Fruit fly (Drosophila melanogaster) whole organism, embryonic: ENCODE measurements around the gene CG17118.

Experiments used
- Awh ChIP-seq: fragments of 200-800 bp; sonication (Bioruptor generic); IDR thresholded peaks from 2 replicates; pipeline ENCODE4, ENCODE4 v1.3.6; 2022; ENCODE audit warnings: missing biosample characterization, missing genetic modification characterization
- Blimp-1 ChIP-seq: fragments of 200-800 bp; sonication (Bioruptor generic); optimal IDR thresholded peaks from 3 replicates; lab custom pipeline; 2018; ENCODE audit warnings: missing biosample characterization, missing genetic modification characterization, mild to moderate bottlenecking, moderate library complexity, missing genetic modification reagents
- CG10959 ChIP-seq: fragments of 200-800 bp; sonication (Bioruptor generic); IDR thresholded peaks from 2 replicates; pipeline ENCODE4 v1.3.6; 2022; ENCODE audit warnings: missing biosample characterization, missing genetic modification characterization
- CG11247 ChIP-seq: fragments of 200-800 bp; sonication (Bioruptor generic); IDR thresholded peaks from 2 replicates; pipeline ENCODE4 v1.3.6; 2022; ENCODE audit warnings: missing biosample characterization, missing genetic modification characterization
- CG12104 ChIP-seq: fragments of 200-800 bp; sonication (Bioruptor generic); optimal IDR thresholded peaks from 3 replicates; lab custom pipeline; 2016; ENCODE audit warnings: missing biosample characterization, missing genetic modification characterization
- CG14710 ChIP-seq: fragments of 200-800 bp; sonication (Bioruptor generic); optimal IDR thresholded peaks from 3 replicates; lab custom pipeline; 2019; ENCODE audit warnings: missing biosample characterization, mild to moderate bottlenecking, missing genetic modification characterization, moderate library complexity
- CG16863 ChIP-seq: fragments of 200-800 bp; sonication (Bioruptor generic); optimal IDR thresholded peaks from 3 replicates; lab custom pipeline; 2016; ENCODE audit warnings: missing biosample characterization, missing genetic modification characterization
- CG17361 ChIP-seq: fragments of 200-800 bp; sonication (Bioruptor generic); IDR thresholded peaks from 3 replicates; pipeline ENCODE4 v1.3.6; 2022; ENCODE audit warnings: missing biosample characterization, missing genetic modification characterization
- CG17912 ChIP-seq: fragments of 200-800 bp; sonication (Bioruptor generic); optimal IDR thresholded peaks from 2 replicates; lab custom pipeline; 2018; ENCODE audit warnings: missing biosample characterization, mild to moderate bottlenecking, missing genetic modification characterization
- CG1792 ChIP-seq: fragments of 200-800 bp; sonication (Bioruptor generic); optimal IDR thresholded peaks from 2 replicates; lab custom pipeline; 2016; ENCODE audit warnings: missing biosample characterization, missing genetic modification characterization
- CG2120 ChIP-seq: fragments of 200-800 bp; sonication (Bioruptor generic); optimal IDR thresholded peaks from 3 replicates; lab custom pipeline; 2016; ENCODE audit warnings: missing biosample characterization, missing genetic modification characterization
- CG6654 ChIP-seq: fragments of 200-800 bp; sonication (Bioruptor generic); optimal IDR thresholded peaks from 2 replicates; lab custom pipeline; 2017; ENCODE audit warnings: missing biosample characterization, mild to moderate bottlenecking, missing genetic modification characterization
- CG7372 ChIP-seq: fragments of 200-800 bp; sonication (Bioruptor generic); IDR thresholded peaks from 2 replicates; pipeline ENCODE4 v1.3.6; 2022; ENCODE audit warnings: missing biosample characterization, missing genetic modification characterization
- CG7987 ChIP-seq: fragments of 200-800 bp; sonication (Bioruptor generic); optimal IDR thresholded peaks from 2 replicates; lab custom pipeline; 2018; ENCODE audit warnings: missing biosample characterization, mild to moderate bottlenecking, missing genetic modification characterization, moderate library complexity
- CG8765 ChIP-seq: fragments of 200-800 bp; sonication (Bioruptor generic); IDR thresholded peaks from 2 replicates; pipeline ENCODE4 v1.3.6; 2022; ENCODE audit warnings: missing biosample characterization, missing genetic modification characterization
- CG9817 ChIP-seq: fragments of 200-800 bp; sonication (Bioruptor generic); optimal IDR thresholded peaks from 2 replicates; lab custom pipeline; 2018; ENCODE audit warnings: missing biosample characterization, mild to moderate bottlenecking, missing genetic modification characterization, moderate library complexity
- D19B ChIP-seq: fragments of 200-800 bp; sonication (Bioruptor generic); optimal IDR thresholded peaks from 2 replicates; lab custom pipeline; 2017; ENCODE audit warnings: missing biosample characterization, mild to moderate bottlenecking, missing genetic modification characterization
- Dip3 ChIP-seq: fragments of 200-800 bp; sonication (Bioruptor generic); optimal IDR thresholded peaks from 3 replicates; lab custom pipeline; 2016; ENCODE audit warnings: missing biosample characterization, missing genetic modification characterization
- Ets65A ChIP-seq: fragments of 200-800 bp; sonication (Bioruptor generic); peaks from one replicate; lab custom pipeline; 2016; ENCODE audit warnings: missing biosample characterization, missing genetic modification characterization
- HHEX ChIP-seq: fragments of 200-800 bp; sonication (Bioruptor generic); optimal IDR thresholded peaks from 3 replicates; lab custom pipeline; 2017; ENCODE audit warnings: missing biosample characterization, mild to moderate bottlenecking, missing genetic modification characterization, missing genetic modification reagents
- Hand ChIP-seq: fragments of 200-800 bp; sonication (Bioruptor generic); optimal IDR thresholded peaks from 2 replicates; lab custom pipeline; 2017; ENCODE audit warnings: mild to moderate bottlenecking, missing biosample characterization, missing genetic modification reagents, missing genetic modification characterization
- Hey ChIP-seq: fragments of 200-800 bp; sonication (Bioruptor generic); optimal IDR thresholded peaks from 3 replicates; lab custom pipeline; 2018; ENCODE audit warnings: missing biosample characterization, mild to moderate bottlenecking, missing genetic modification characterization
- MTF-1 ChIP-seq: fragments of 200-800 bp; sonication (Bioruptor generic); optimal IDR thresholded peaks from 2 replicates; lab custom pipeline; 2018; ENCODE audit warnings: missing biosample characterization, mild to moderate bottlenecking, missing genetic modification characterization, borderline replicate concordance
- NK7.1 ChIP-seq: fragments of 200-800 bp; sonication (Bioruptor generic); optimal IDR thresholded peaks from 3 replicates; lab custom pipeline; 2016; ENCODE audit warnings: missing biosample characterization, missing genetic modification characterization
- Ravus ChIP-seq: fragments of 200-800 bp; sonication (Bioruptor generic); IDR thresholded peaks from 2 replicates; pipeline ENCODE4 v1.3.6; 2022; ENCODE audit warnings: missing biosample characterization, missing genetic modification characterization
- Ssrp ChIP-seq: fragments of 200-800 bp; sonication (Bioruptor generic); optimal IDR thresholded peaks from 2 replicates; lab custom pipeline; 2018; ENCODE audit warnings: missing biosample characterization, mild to moderate bottlenecking, missing genetic modification characterization, moderate library complexity
- YL-1 ChIP-seq: fragments of 200-800 bp; sonication (Bioruptor generic); optimal IDR thresholded peaks from 3 replicates; lab custom pipeline; 2017; ENCODE audit warnings: missing biosample characterization, mild to moderate bottlenecking, missing genetic modification characterization
- ap ChIP-seq: fragments of 200-800 bp; sonication (Bioruptor generic); IDR thresholded peaks from 2 replicates; pipeline ENCODE4 v1.3.6; 2022; ENCODE audit warnings: missing biosample characterization, missing genetic modification characterization
- ato ChIP-seq: fragments of 200-800 bp; sonication (Bioruptor generic); IDR thresholded peaks from 2 replicates; pipeline ENCODE4 v1.3.6; 2022; ENCODE audit warnings: missing biosample characterization, missing genetic modification characterization; ENCODE audit not compliant: partially characterized antibody
- bcd ChIP-seq: fragments of 200-800 bp; sonication (Bioruptor generic); optimal IDR thresholded peaks from 2 replicates; lab custom pipeline; 2017; ENCODE audit warnings: missing biosample characterization, mild to moderate bottlenecking, missing genetic modification characterization
- cato ChIP-seq: fragments of 200-800 bp; sonication (Bioruptor generic); optimal IDR thresholded peaks from 2 replicates; lab custom pipeline; 2016; ENCODE audit warnings: missing biosample characterization, missing genetic modification characterization, borderline replicate concordance
- ci ChIP-seq: fragments of 200-800 bp; sonication (Bioruptor generic); IDR thresholded peaks from 3 replicates; pipeline ENCODE4 v1.3.6; 2022; ENCODE audit warnings: missing biosample characterization, missing genetic modification characterization
- crol ChIP-seq: fragments of 200-800 bp; sonication (Bioruptor generic); IDR thresholded peaks from 2 replicates; pipeline ENCODE4 v1.3.6; 2022; ENCODE audit warnings: missing biosample characterization, missing genetic modification characterization
- disco-r ChIP-seq: fragments of 200-800 bp; sonication (Bioruptor generic); optimal IDR thresholded peaks from 2 replicates; lab custom pipeline; 2016; ENCODE audit warnings: missing biosample characterization, missing genetic modification characterization
- dmrt99B ChIP-seq: fragments of 200-800 bp; sonication (Bioruptor generic); optimal IDR thresholded peaks from 2 replicates; lab custom pipeline; 2018; ENCODE audit warnings: missing biosample characterization, mild to moderate bottlenecking, missing genetic modification characterization, moderate library complexity
- dysf ChIP-seq: fragments of 200-800 bp; sonication (Bioruptor generic); IDR thresholded peaks from 3 replicates; pipeline ENCODE4 v1.3.6; 2022; ENCODE audit warnings: missing biosample characterization, missing genetic modification characterization
- ems ChIP-seq: fragments of 200-800 bp; sonication (Bioruptor generic); optimal IDR thresholded peaks from 3 replicates; lab custom pipeline; 2016; ENCODE audit warnings: missing biosample characterization, missing genetic modification characterization
- gce ChIP-seq: fragments of 200-800 bp; sonication (Bioruptor generic); IDR thresholded peaks from 3 replicates; pipeline ENCODE4 v1.3.6; 2022; ENCODE audit warnings: missing biosample characterization, missing genetic modification characterization
- gcm ChIP-seq: fragments of 200-800 bp; sonication (Bioruptor generic); optimal IDR thresholded peaks from 2 replicates; lab custom pipeline; 2019; ENCODE audit warnings: missing biosample characterization, mild to moderate bottlenecking, missing genetic modification characterization, moderate library complexity
- grn ChIP-seq: fragments of 200-800 bp; sonication (Bioruptor generic); optimal IDR thresholded peaks from 3 replicates; lab custom pipeline; 2017; ENCODE audit warnings: missing biosample characterization, missing genetic modification characterization
- gro ChIP-seq: fragments of 200-800 bp; sonication (Bioruptor generic); optimal IDR thresholded peaks from 2 replicates; lab custom pipeline; 2016; ENCODE audit warnings: missing biosample characterization, missing genetic modification characterization
- gsb ChIP-seq: fragments of 200-800 bp; sonication (Bioruptor generic); IDR thresholded peaks from 2 replicates; pipeline ENCODE4 v1.3.6; 2022; ENCODE audit warnings: missing biosample characterization, missing genetic modification characterization
- hth ChIP-seq: fragments of >200 bp; optimal IDR thresholded peaks from 2 replicates; lab custom pipeline; 2017; ENCODE audit warnings: inconsistent platforms
- ind ChIP-seq: fragments of 200-800 bp; sonication (Bioruptor generic); optimal IDR thresholded peaks from 3 replicates; lab custom pipeline; 2016; ENCODE audit warnings: missing biosample characterization, missing genetic modification characterization
- nerfin-1 ChIP-seq: fragments of 200-800 bp; sonication (Bioruptor generic); optimal IDR thresholded peaks from 3 replicates; lab custom pipeline; 2019; ENCODE audit warnings: missing biosample characterization, mild to moderate bottlenecking, missing genetic modification characterization, moderate library complexity
- odd ChIP-seq: fragments of 200-800 bp; sonication (Bioruptor generic); optimal IDR thresholded peaks from 2 replicates; lab custom pipeline; 2017; ENCODE audit warnings: missing biosample characterization, mild to moderate bottlenecking, missing genetic modification characterization
- org-1 ChIP-seq: fragments of 200-800 bp; sonication (Bioruptor generic); optimal IDR thresholded peaks from 2 replicates; lab custom pipeline; 2017; ENCODE audit warnings: missing biosample characterization, missing genetic modification characterization
- run ChIP-seq: fragments of 200-800 bp; sonication (Bioruptor generic); optimal IDR thresholded peaks from 3 replicates; lab custom pipeline; 2018; ENCODE audit warnings: missing biosample characterization, mild to moderate bottlenecking, missing genetic modification characterization
- sim ChIP-seq: fragments of 200-800 bp; sonication (Bioruptor generic); IDR thresholded peaks from 2 replicates; pipeline ENCODE4 v1.3.6; 2022; ENCODE audit warnings: missing biosample characterization, missing genetic modification characterization
- trem ChIP-seq: fragments of 200-800 bp; optimal IDR thresholded peaks from 3 replicates; lab custom pipeline; 2019; ENCODE audit warnings: missing biosample characterization, mild to moderate bottlenecking, missing genetic modification characterization, moderate library complexity
- unc-4 ChIP-seq: fragments of 200-800 bp; sonication (Bioruptor generic); IDR thresholded peaks from 2 replicates; pipeline ENCODE4 v1.3.6; 2022; ENCODE audit warnings: missing biosample characterization, missing genetic modification characterization; ENCODE audit not compliant: partially characterized antibody
- wdn ChIP-seq: fragments of 200-800 bp; sonication (Bioruptor generic); IDR thresholded peaks from 2 replicates; pipeline ENCODE4 v1.3.6; 2022; ENCODE audit warnings: missing biosample characterization, missing genetic modification characterization
- wek ChIP-seq: fragments of 200-800 bp; sonication (Bioruptor generic); optimal IDR thresholded peaks from 3 replicates; lab custom pipeline; 2018; ENCODE audit warnings: missing biosample characterization, mild to moderate bottlenecking, missing genetic modification characterization, moderate library complexity

CG17118 gene

dm6 chr2L:10743714-10744113, 13.7 kb downstream of the CG17118 start, which contains the start of gene CG6729 (continued):
- TF ChIP-seq gsb = no peak
- no peak for TF ChIP-seq NK7.1 (GFP tag; lab: Kevin White, UChicago)
- no peak for TF ChIP-seq wek (GFP tag; lab: Kevin White, UChicago)
- no peak for TF ChIP-seq disco-r (GFP tag; lab: Kevin White, UChicago)
- no peak for TF ChIP-seq CG9817
- TF ChIP-seq CG17361 = no peak
- TF ChIP-seq CG6654 (GFP tag; lab: Kevin White, UChicago) = no peak
- TF ChIP-seq CG17912 (GFP tag; lab: Kevin White, UChicago) = no peak
- TF ChIP-seq Ravus (GFP tag; lab: Robert Waterston, UW) = no peak
- no peak for TF ChIP-seq D19B (GFP tag; lab: Kevin White, UChicago)
- TF ChIP-seq CG1792 (GFP tag; lab: Kevin White, UChicago) = no peak
- peak; percentile 41 for TF ChIP-seq CG14710
- TF ChIP-seq Awh (GFP tag; lab: Robert Waterston, UW) = no peak
- TF ChIP-seq CG2120 = no peak
- peak; percentile 64 for TF ChIP-seq trem (tag; lab: Kevin White, UChicago)
- TF ChIP-seq Ssrp = no peak
- TF ChIP-seq wdn = no peak
- TF ChIP-seq Hand (GFP tag; lab: Kevin White, UChicago) = no peak
- no peak for TF ChIP-seq dysf
- no peak for TF ChIP-seq Hey (tag; lab: Kevin White, UChicago)
- TF ChIP-seq ci (GFP tag; lab: Robert Waterston, UW) = no peak
- no peak for TF ChIP-seq ato (GFP tag; lab: Robert Waterston, UW)
- TF ChIP-seq gce (GFP tag; lab: Robert Waterston, UW) = no peak
- TF ChIP-seq crol (GFP tag; lab: Robert Waterston, UW) = no peak
- TF ChIP-seq ems = no peak
- TF ChIP-seq ap (GFP tag; lab: Robert Waterston, UW) = no peak
- no peak for TF ChIP-seq Ets65A (GFP tag; lab: Kevin White, UChicago)
- no peak for TF ChIP-seq Dip3 (GFP tag; lab: Kevin White, UChicago)
- no peak for TF ChIP-seq HHEX (GFP tag; lab: Kevin White, UChicago)
- no peak for TF ChIP-seq bcd (GFP tag; lab: Kevin White, UChicago)
- TF ChIP-seq unc-4 (GFP tag; lab: Robert Waterston, UW) = peak; percentile 81
- TF ChIP-seq grn (GFP tag; lab: Kevin White, UChicago) = no peak
- no peak for TF ChIP-seq org-1 (GFP tag; lab: Kevin White, UChicago)
- TF ChIP-seq CG8765 (GFP tag; lab: Robert Waterston, UW) = no peak
- no peak for TF ChIP-seq nerfin-1 (tag; lab: Kevin White, UChicago)
- no peak for TF ChIP-seq CG10959 (GFP tag; lab: Robert Waterston, UW)
- no peak for TF ChIP-seq run (tag; lab: Kevin White, UChicago)
- no peak for TF ChIP-seq dmrt99B (tag; lab: Kevin White, UChicago)
- no peak for TF ChIP-seq cato (GFP tag; lab: Kevin White, UChicago)
- TF ChIP-seq gcm (GFP tag; lab: Kevin White, UChicago) = no peak
- TF ChIP-seq CG11247 = no peak
- no peak for TF ChIP-seq ind (GFP tag; lab: Kevin White, UChicago)
- no peak for TF ChIP-seq CG12104
- TF ChIP-seq sim = no peak
- TF ChIP-seq CG7987 (GFP tag; lab: Kevin White, UChicago) = no peak
- no peak for TF ChIP-seq hth (lab: Kevin White, UChicago)
- no peak for TF ChIP-seq gro (GFP tag; lab: Kevin White, UChicago)
- TF ChIP-seq Blimp-1 (GFP tag; lab: Kevin White, UChicago) = no peak
- no peak for TF ChIP-seq CG7372 (GFP tag; lab: Robert Waterston, UW)
- TF ChIP-seq odd (GFP tag; lab: Kevin White, UChicago) = no peak
- TF ChIP-seq CG16863 (GFP tag; lab: Kevin White, UChicago) = no peak
- no peak for TF ChIP-seq MTF-1
- no peak for TF ChIP-seq YL-1 (GFP tag; lab: Kevin White, UChicago)
